Fruit fly (Drosophila melanogaster) whole organism, embryonic: Measurements from ENCODE around the gene Surf1.

Experiments
- Bteb2 ChIP-seq: fragments of 200-800 bp; sonication (Bioruptor generic); optimal IDR thresholded peaks from 2 replicates; lab custom pipeline; 2016; ENCODE audit warnings: missing biosample characterization, missing genetic modification characterization
- CG10267 ChIP-seq: fragments of 200-800 bp; sonication (Bioruptor generic); optimal IDR thresholded peaks from 2 replicates; lab custom pipeline; 2018; ENCODE audit warnings: missing biosample characterization, mild to moderate bottlenecking, missing genetic modification characterization, moderate library complexity
- CG10321 ChIP-seq: fragments of 200-800 bp; sonication (Bioruptor generic); IDR thresholded peaks from 2 replicates; pipeline ENCODE4 v1.3.6; 2022; ENCODE audit warnings: missing biosample characterization, missing genetic modification characterization
- CG11247 ChIP-seq: fragments of 200-800 bp; sonication (Bioruptor generic); IDR thresholded peaks from 2 replicates; pipeline ENCODE4 v1.3.6; 2022; ENCODE audit warnings: missing biosample characterization, missing genetic modification characterization
- CG11456 ChIP-seq: fragments of 200-800 bp; sonication (Bioruptor generic); IDR thresholded peaks from 3 replicates; pipeline ENCODE4 v1.3.6; 2022; ENCODE audit warnings: missing biosample characterization, missing genetic modification characterization
- CG13624 ChIP-seq: fragments of 200-800 bp; sonication (Bioruptor generic); optimal IDR thresholded peaks from 2 replicates; lab custom pipeline; 2016; ENCODE audit warnings: missing biosample characterization, missing genetic modification characterization
- CG14860 ChIP-seq: fragments of 200-800 bp; sonication (Bioruptor generic); IDR thresholded peaks from 3 replicates; pipeline ENCODE4 v1.3.6; 2022; ENCODE audit warnings: missing biosample characterization, missing genetic modification characterization; ENCODE audit not compliant: partially characterized antibody
- CG18011 ChIP-seq: fragments of 200-800 bp; sonication (Bioruptor generic); optimal IDR thresholded peaks from 2 replicates; lab custom pipeline; 2017; ENCODE audit warnings: missing biosample characterization, missing genetic modification characterization, mild to moderate bottlenecking, moderate library complexity, missing genotype
- CG18764 ChIP-seq: fragments of 200-800 bp; sonication (Bioruptor generic); optimal IDR thresholded peaks from 3 replicates; lab custom pipeline; 2016; ENCODE audit warnings: missing biosample characterization, missing genetic modification characterization
- CG2120 ChIP-seq: fragments of 200-800 bp; sonication (Bioruptor generic); optimal IDR thresholded peaks from 3 replicates; lab custom pipeline; 2016; ENCODE audit warnings: missing biosample characterization, missing genetic modification characterization
- CG2678 ChIP-seq: fragments of 200-800 bp; sonication (Bioruptor generic); optimal IDR thresholded peaks from 3 replicates; lab custom pipeline; 2019; ENCODE audit warnings: missing biosample characterization, mild to moderate bottlenecking, missing genetic modification characterization, moderate library complexity
- CG2875 ChIP-seq: fragments of 200-800 bp; sonication (Bioruptor generic); optimal IDR thresholded peaks from 2 replicates; lab custom pipeline; 2017; ENCODE audit warnings: missing biosample characterization, mild to moderate bottlenecking, missing genetic modification characterization, missing genetic modification reagents
- CG3163 ChIP-seq: fragments of 200-800 bp; sonication (Bioruptor generic); optimal IDR thresholded peaks from 3 replicates; lab custom pipeline; 2016; ENCODE audit warnings: missing biosample characterization, missing genetic modification characterization
- CG3281 ChIP-seq: fragments of 200-800 bp; sonication (Bioruptor generic); optimal IDR thresholded peaks from 3 replicates; lab custom pipeline; 2017; ENCODE audit warnings: missing biosample characterization, mild to moderate bottlenecking, missing genetic modification characterization
- CG3995 ChIP-seq: fragments of 200-800 bp; sonication (Bioruptor generic); optimal IDR thresholded peaks from 3 replicates; lab custom pipeline; 2016; ENCODE audit warnings: missing biosample characterization, missing genetic modification characterization
- CG4424 ChIP-seq: fragments of 200-800 bp; sonication (Bioruptor generic); optimal IDR thresholded peaks from 3 replicates; lab custom pipeline; 2016; ENCODE audit warnings: missing biosample characterization, missing genetic modification characterization
- CG4820 ChIP-seq: fragments of 200-800 bp; sonication (Bioruptor generic); optimal IDR thresholded peaks from 3 replicates; lab custom pipeline; 2016; ENCODE audit warnings: missing biosample characterization, missing genetic modification characterization
- CG5180 ChIP-seq: fragments of 200-800 bp; sonication (Bioruptor generic); optimal IDR thresholded peaks from 3 replicates; lab custom pipeline; 2017; ENCODE audit warnings: missing biosample characterization, missing genetic modification characterization, mild to moderate bottlenecking, moderate library complexity, missing genetic modification reagents
- CG6791 ChIP-seq: fragments of 200-800 bp; sonication (Bioruptor generic); IDR thresholded peaks from 3 replicates; pipeline ENCODE4 v1.3.6; 2022; ENCODE audit warnings: missing biosample characterization, missing genetic modification characterization; ENCODE audit not compliant: partially characterized antibody
- CG6854 ChIP-seq: fragments of 200-800 bp; sonication (Bioruptor generic); optimal IDR thresholded peaks from 3 replicates; lab custom pipeline; 2017; ENCODE audit warnings: missing biosample characterization, mild to moderate bottlenecking, missing genetic modification characterization
- CG7928 ChIP-seq: fragments of 200-800 bp; sonication (Bioruptor generic); optimal IDR thresholded peaks from 2 replicates; lab custom pipeline; 2017; ENCODE audit warnings: missing biosample characterization, mild to moderate bottlenecking, missing genetic modification characterization
- CG8388 ChIP-seq: fragments of 200-800 bp; sonication (Bioruptor generic); optimal IDR thresholded peaks from 2 replicates; lab custom pipeline; 2019; ENCODE audit warnings: missing biosample characterization, mild to moderate bottlenecking, missing genetic modification characterization, moderate library complexity
- CG9437 ChIP-seq: fragments of 200-800 bp; sonication (Bioruptor generic); optimal IDR thresholded peaks from 2 replicates; lab custom pipeline; 2018; ENCODE audit warnings: missing biosample characterization, mild to moderate bottlenecking, missing genetic modification characterization
- CTCF ChIP-seq: fragments of 200-800 bp; sonication (Bioruptor generic); optimal IDR thresholded peaks from 2 replicates; lab custom pipeline; 2017; ENCODE audit warnings: missing biosample characterization, mild to moderate bottlenecking, missing genetic modification characterization, moderate library complexity
- Dad ChIP-seq: fragments of 200-800 bp; sonication (Bioruptor generic); optimal IDR thresholded peaks from 3 replicates; lab custom pipeline; 2016; ENCODE audit warnings: missing biosample characterization, missing genetic modification characterization
- Doc3 ChIP-seq: fragments of 200-800 bp; sonication (Bioruptor generic); IDR thresholded peaks from 3 replicates; pipeline ENCODE4 v1.3.6; 2022; ENCODE audit warnings: missing biosample characterization, missing genetic modification characterization; ENCODE audit not compliant: partially characterized antibody
- Fer1 ChIP-seq: fragments of 200-800 bp; sonication (Bioruptor generic); optimal IDR thresholded peaks from 2 replicates; lab custom pipeline; 2017; ENCODE audit warnings: missing biosample characterization, mild to moderate bottlenecking, missing genetic modification characterization
- H15 ChIP-seq: fragments of 200-800 bp; sonication (Bioruptor generic); IDR thresholded peaks from 3 replicates; pipeline ENCODE4 v1.3.6; 2022; ENCODE audit warnings: missing biosample characterization, missing genetic modification characterization
- HHEX ChIP-seq: fragments of 200-800 bp; sonication (Bioruptor generic); optimal IDR thresholded peaks from 3 replicates; lab custom pipeline; 2017; ENCODE audit warnings: missing biosample characterization, mild to moderate bottlenecking, missing genetic modification characterization, missing genetic modification reagents
- Kr ChIP-seq: fragments of 200-800 bp; sonication (Bioruptor generic); optimal IDR thresholded peaks from 2 replicates; lab custom pipeline; 2017; ENCODE audit warnings: missing biosample characterization, mild to moderate bottlenecking, missing genetic modification characterization
- PHDP ChIP-seq: fragments of 200-800 bp; sonication (Bioruptor generic); optimal IDR thresholded peaks from 3 replicates; lab custom pipeline; 2018; ENCODE audit warnings: missing biosample characterization, mild to moderate bottlenecking, missing genetic modification characterization, moderate library complexity
- Scr ChIP-seq: fragments of 200-800 bp; sonication (Bioruptor generic); IDR thresholded peaks from 2 replicates; pipeline ENCODE4 v1.3.6; 2022; ENCODE audit warnings: missing biosample characterization, missing genetic modification characterization; ENCODE audit not compliant: partially characterized antibody
- TFAM ChIP-seq: fragments of 200-800 bp; sonication (Bioruptor generic); optimal IDR thresholded peaks from 2 replicates; lab custom pipeline; 2017; ENCODE audit warnings: missing biosample characterization, missing genetic modification characterization, inconsistent platforms
- ash1 ChIP-seq: fragments of 200-800 bp; sonication (Bioruptor generic); optimal IDR thresholded peaks from 2 replicates; lab custom pipeline; 2018; ENCODE audit warnings: missing biosample characterization, mild to moderate bottlenecking, missing genetic modification characterization
- bcd ChIP-seq: fragments of 200-800 bp; sonication (Bioruptor generic); optimal IDR thresholded peaks from 2 replicates; lab custom pipeline; 2017; ENCODE audit warnings: missing biosample characterization, mild to moderate bottlenecking, missing genetic modification characterization
- dmrt11E ChIP-seq: fragments of 200-800 bp; sonication (Bioruptor generic); optimal IDR thresholded peaks from 3 replicates; lab custom pipeline; 2018; ENCODE audit warnings: missing biosample characterization, mild to moderate bottlenecking, missing genetic modification characterization, moderate library complexity
- grau ChIP-seq: fragments of 200-800 bp; optimal IDR thresholded peaks from 3 replicates; lab custom pipeline; 2019; ENCODE audit warnings: missing biosample characterization, mild to moderate bottlenecking, missing genetic modification characterization, moderate library complexity
- gsb ChIP-seq: fragments of 200-800 bp; sonication (Bioruptor generic); IDR thresholded peaks from 2 replicates; pipeline ENCODE4 v1.3.6; 2022; ENCODE audit warnings: missing biosample characterization, missing genetic modification characterization
- inv ChIP-seq: fragments of 200-800 bp; sonication (Bioruptor generic); IDR thresholded peaks from 2 replicates; pipeline ENCODE4 v1.3.6; 2022; ENCODE audit warnings: missing biosample characterization, missing genetic modification characterization; ENCODE audit not compliant: partially characterized antibody
- jing ChIP-seq: fragments of 200-800 bp; sonication (Bioruptor generic); optimal IDR thresholded peaks from 2 replicates; lab custom pipeline; 2018; ENCODE audit warnings: missing biosample characterization, mild to moderate bottlenecking, missing genetic modification characterization
- mam ChIP-seq: fragments of 200-800 bp; sonication (Bioruptor generic); optimal IDR thresholded peaks from 3 replicates; lab custom pipeline; 2016; ENCODE audit warnings: missing biosample characterization, missing genetic modification characterization
- nerfin-1 ChIP-seq: fragments of 200-800 bp; sonication (Bioruptor generic); optimal IDR thresholded peaks from 3 replicates; lab custom pipeline; 2019; ENCODE audit warnings: missing biosample characterization, mild to moderate bottlenecking, missing genetic modification characterization, moderate library complexity
- peb ChIP-seq: fragments of 200-800 bp; sonication (Bioruptor generic); IDR thresholded peaks from 2 replicates; pipeline ENCODE4 v1.3.6; 2022; ENCODE audit warnings: missing biosample characterization, missing genetic modification characterization
- pros ChIP-seq: fragments of 200-800 bp; sonication (Bioruptor generic); optimal IDR thresholded peaks from 3 replicates; lab custom pipeline; 2019; ENCODE audit warnings: missing biosample characterization, mild to moderate bottlenecking, missing genetic modification characterization, moderate library complexity
- pzg ChIP-seq: fragments of 200-800 bp; sonication (Bioruptor generic); optimal IDR thresholded peaks from 3 replicates; lab custom pipeline; 2018; ENCODE audit warnings: missing biosample characterization, mild to moderate bottlenecking, missing genetic modification characterization, moderate library complexity
- sim ChIP-seq: fragments of 200-800 bp; sonication (Bioruptor generic); IDR thresholded peaks from 2 replicates; pipeline ENCODE4 v1.3.6; 2022; ENCODE audit warnings: missing biosample characterization, missing genetic modification characterization
- sob ChIP-seq: fragments of 200-800 bp; sonication (Bioruptor generic); IDR thresholded peaks from 2 replicates; pipeline ENCODE4 v1.3.6; 2022; ENCODE audit warnings: missing biosample characterization, missing genetic modification characterization
- tap ChIP-seq: fragments of 200-800 bp; optimal IDR thresholded peaks from 3 replicates; lab custom pipeline; 2019; ENCODE audit warnings: missing biosample characterization, mild to moderate bottlenecking, missing genetic modification characterization, moderate library complexity
- tup ChIP-seq: fragments of 200-800 bp; sonication (Bioruptor generic); optimal IDR thresholded peaks from 2 replicates; lab custom pipeline; 2016; ENCODE audit warnings: missing biosample characterization, mild to moderate bottlenecking, missing genetic modification characterization, moderate library complexity
- wdn ChIP-seq: fragments of 200-800 bp; sonication (Bioruptor generic); IDR thresholded peaks from 2 replicates; pipeline ENCODE4 v1.3.6; 2022; ENCODE audit warnings: missing biosample characterization, missing genetic modification characterization
- zfh1 ChIP-seq: fragments of 200-800 bp; sonication (Bioruptor generic); IDR thresholded peaks from 3 replicates; pipeline ENCODE4 v1.3.6; 2022; ENCODE audit warnings: missing biosample characterization, missing genetic modification characterization

Surf1 gene

DNA sequence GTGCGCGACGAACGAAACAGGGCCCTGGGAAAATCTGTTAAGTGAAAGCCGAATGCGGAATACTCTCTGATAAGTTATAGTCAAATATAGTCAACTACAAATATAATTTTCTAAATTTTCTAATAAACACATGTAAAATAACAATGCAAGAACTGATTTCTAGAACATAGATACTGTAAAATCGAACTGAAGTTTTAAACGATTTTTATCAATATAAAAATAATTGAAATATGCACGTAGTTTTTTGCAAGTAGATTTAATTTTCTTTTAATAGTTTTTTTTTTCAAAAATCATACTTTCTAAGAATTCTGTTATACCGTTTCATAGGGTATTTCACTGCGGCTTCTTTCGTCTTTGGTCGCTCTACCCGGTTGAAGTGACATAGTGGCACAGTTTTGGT, 50.2 kb downstream of the Surf1 start (continued):
- TF ChIP-seq CG6791 (GFP tag; lab: Robert Waterston, UW) (no peak), CG3995 (GFP tag; lab: Kevin White, UChicago) (peak; percentile 14), tap (tag; lab: Kevin White, UChicago) (peak; percentile 83), pzg (GFP tag; lab: Kevin White, UChicago) (no peak), CG11247 (GFP tag; lab: Robert Waterston, UW) (no peak), CG4820 (GFP tag; lab: Kevin White, UChicago) (peak; percentile 83), H15 (GFP tag; lab: Robert Waterston, UW) (peak; percentile 60; the same call in 1 of the 3 replicates), CG2120 (GFP tag; lab: Kevin White, UChicago) (peak; percentile 66), Kr (GFP tag; lab: Kevin White, UChicago) (no peak), zfh1 (GFP tag; lab: Robert Waterston, UW) (peak; percentile 43; the same call in 2 of the 3 replicates), PHDP (tag; lab: Kevin White, UChicago) (peak; percentile 92), ash1 (no peak), CG18764 (peak; percentile 70), Fer1 (peak; percentile 90), peb (peak; percentile 52), CG2875 (GFP tag; lab: Kevin White, UChicago) (peak; percentile 49), inv (GFP tag; lab: Robert Waterston, UW) (no peak), CG9437 (GFP tag; lab: Kevin White, UChicago) (peak; percentile 87), CG6854 (GFP tag; lab: Kevin White, UChicago) (peak; percentile 78), CG10321 (GFP tag; lab: Robert Waterston, UW) (no peak), sob (GFP tag; lab: Robert Waterston, UW) (peak; percentile 70), wdn (GFP tag; lab: Robert Waterston, UW) (no peak), CG7928 (GFP tag; lab: Kevin White, UChicago) (no peak), sim (GFP tag; lab: Robert Waterston, UW) (peak; percentile 59; the same call in 1 of the 2 replicates), Doc3 (GFP tag; lab: Robert Waterston, UW) (no peak), TFAM (GFP tag; lab: Kevin White, UChicago) (peak; percentile 1), CG10267 (peak; percentile 85), CG8388 (GFP tag; lab: Kevin White, UChicago) (peak; percentile 81), CG4424 (GFP tag; lab: Kevin White, UChicago) (peak; percentile 83), nerfin-1 (tag; lab: Kevin White, UChicago) (peak; percentile 93), CG3163 (no peak), CG5180 (GFP tag; lab: Kevin White, UChicago) (peak; percentile 83), Bteb2 (GFP tag; lab: Kevin White, UChicago) (peak; percentile 65), gsb (GFP tag; lab: Robert Waterston, UW) (0 out of 2 replicates have a peak, but pooled peaks have one; percentile 17), CG18011 (no peak), tup (GFP tag; lab: Kevin White, UChicago) (no peak), jing (GFP tag; lab: Kevin White, UChicago) (peak; percentile 36), dmrt11E (tag; lab: Kevin White, UChicago) (peak; percentile 73), CTCF (GFP tag; lab: Kevin White, UChicago) (peak; percentile 36), CG3281 (GFP tag; lab: Kevin White, UChicago) (peak; percentile 83), mam (GFP tag; lab: Kevin White, UChicago) (peak; percentile 69), HHEX (GFP tag; lab: Kevin White, UChicago) (peak; percentile 78), Scr (no peak), grau (tag; lab: Kevin White, UChicago) (peak; percentile 88), CG11456 (GFP tag; lab: Robert Waterston, UW) (no peak), pros (GFP tag; lab: Kevin White, UChicago) (peak; percentile 16), Dad (GFP tag; lab: Kevin White, UChicago) (no peak), CG13624 (peak; percentile 30), CG14860 (GFP tag; lab: Robert Waterston, UW) (no peak), CG2678 (tag; lab: Kevin White, UChicago) (peak; percentile 96), bcd (GFP tag; lab: Kevin White, UChicago) (peak; percentile 84)
